Fruit fly (Drosophila melanogaster): Measurements from ENCODE around the gene CG14301.

dm6 chr3R:18658380-18658944 lies 17.2 kb upstream of the CG14301 start:
- TF ChIP-seq CG2889 (GFP tag; IDR thresholded peaks at IDR 0.05) (no peak), MESR4 (GFP tag; optimal IDR thresholded peaks at IDR 0.05) (no peak), CG13296 (GFP tag; optimal IDR thresholded peaks at IDR 0.05) (no peak)
